Fruit fly (Drosophila melanogaster): Measurements from ENCODE around the gene Atg3.

dm6 chr3L:18768788-18769707 lies 20.6 kb downstream of the Atg3 start:
- no peak for TF ChIP-seq Dll (optimal IDR thresholded peaks at IDR 0.05)
- TF ChIP-seq CG8478 (optimal IDR thresholded peaks at IDR 0.05), result no peak
- no peak for TF ChIP-seq EcR (GFP tag; optimal IDR thresholded peaks at IDR 0.05)
- no peak for TF ChIP-seq psq (optimal IDR thresholded peaks at IDR 0.05)
